Worm (Caenorhabditis elegans): Measurements from ENCODE around the gene flr-4.

DNA sequence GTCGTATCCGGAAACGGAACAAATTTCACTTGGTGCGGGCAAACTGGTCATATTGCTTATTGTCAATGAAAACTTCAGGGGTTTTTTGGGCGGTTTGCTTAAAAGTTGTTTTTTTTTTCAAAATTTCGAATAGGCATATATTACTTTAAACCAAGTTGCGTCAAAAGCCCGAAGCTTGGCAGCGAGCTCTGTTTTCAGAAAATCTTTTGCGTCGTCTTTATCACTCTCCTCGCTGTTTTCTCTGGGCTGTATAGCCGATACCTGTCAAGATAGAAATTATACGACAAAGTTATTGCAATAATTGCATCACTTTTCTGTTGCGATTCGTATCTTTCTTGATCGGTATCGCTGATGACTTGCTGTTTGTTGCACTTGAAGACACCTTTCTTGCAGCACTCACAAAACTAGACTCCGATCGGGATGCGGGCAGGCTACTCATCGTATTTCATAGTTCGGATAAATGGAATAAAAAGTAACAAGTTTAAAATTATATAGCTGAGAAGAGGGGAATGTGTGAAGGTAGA is 13.1 kb upstream of the flr-4 start, which contains the start of the genes H40L08.3 and H40L08.9:
- TF ChIP-seq nhr-11 (tag; optimal IDR thresholded peaks at IDR 0.05) (no peak), elt-2 (tag; optimal IDR thresholded peaks at IDR 0.05) (no peak), pha-2 (tag; optimal IDR thresholded peaks at IDR 0.05) (no peak), hlh-30 (tag; optimal IDR thresholded peaks at IDR 0.05; ENCODE audit: insufficient read depth) (no peak), C38D4.7 (GFP tag; optimal IDR thresholded peaks at IDR 0.05) (no peak), npax-4 (tag; optimal IDR thresholded peaks at IDR 0.05) (no peak), pha-4 (tag; optimal IDR thresholded peaks at IDR 0.05) (no peak), ama-1 (optimal IDR thresholded peaks at IDR 0.05) (no peak), hlh-13 (GFP tag; optimal IDR thresholded peaks at IDR 0.05) (no peak), F13H6.1 (tag; optimal IDR thresholded peaks at IDR 0.05) (no peak)

Measured in whole organism, late embryonic.